Fruit fly (Drosophila melanogaster) whole organism, embryonic: ENCODE data around the gene CG4020.

Source experiments
- Atf3 ChIP-seq: fragments of 200-800 bp; sonication (Bioruptor generic); optimal IDR thresholded peaks from 3 replicates; lab custom pipeline; 2016; ENCODE audit warnings: missing biosample characterization, missing genetic modification characterization
- BtbVII ChIP-seq: fragments of 200-800 bp; sonication (Bioruptor generic); optimal IDR thresholded peaks from 3 replicates; lab custom pipeline; 2017; ENCODE audit warnings: missing biosample characterization, mild to moderate bottlenecking, missing genetic modification characterization
- CG11504 ChIP-seq: fragments of 200-800 bp; sonication (Bioruptor generic); optimal IDR thresholded peaks from 3 replicates; lab custom pipeline; 2019; ENCODE audit warnings: missing biosample characterization, mild to moderate bottlenecking, missing genetic modification characterization, moderate library complexity
- CG12391 ChIP-seq: fragments of 200-800 bp; sonication (Bioruptor generic); optimal IDR thresholded peaks from 3 replicates; lab custom pipeline; 2018; ENCODE audit warnings: missing biosample characterization, mild to moderate bottlenecking, missing genetic modification characterization, moderate library complexity
- CG14014 ChIP-seq: fragments of 200-800 bp; sonication (Bioruptor generic); IDR thresholded peaks from 2 replicates; pipeline ENCODE4 v1.3.6; 2022; ENCODE audit warnings: missing biosample characterization, missing genetic modification characterization
- CG14441 ChIP-seq: fragments of 200-800 bp; sonication (Bioruptor generic); IDR thresholded peaks from 2 replicates; pipeline ENCODE4 v1.3.6; 2022; ENCODE audit warnings: missing biosample characterization, missing genetic modification characterization
- CG15269 ChIP-seq: fragments of 200-800 bp; sonication (Bioruptor generic); optimal IDR thresholded peaks from 2 replicates; lab custom pipeline; 2018; ENCODE audit warnings: missing biosample characterization, mild to moderate bottlenecking, missing genetic modification characterization, moderate library complexity
- CG1792 ChIP-seq: fragments of 200-800 bp; sonication (Bioruptor generic); optimal IDR thresholded peaks from 2 replicates; lab custom pipeline; 2016; ENCODE audit warnings: missing biosample characterization, missing genetic modification characterization
- CG18262 ChIP-seq: fragments of 200-800 bp; optimal IDR thresholded peaks from 3 replicates; lab custom pipeline; 2019; ENCODE audit warnings: missing biosample characterization, mild to moderate bottlenecking, missing genetic modification characterization, moderate library complexity
- CG2202 ChIP-seq: fragments of 200-800 bp; sonication (Bioruptor generic); optimal IDR thresholded peaks from 2 replicates; lab custom pipeline; 2018; ENCODE audit warnings: missing biosample characterization, mild to moderate bottlenecking, missing genetic modification characterization
- CG2678 ChIP-seq: fragments of 200-800 bp; sonication (Bioruptor generic); optimal IDR thresholded peaks from 3 replicates; lab custom pipeline; 2019; ENCODE audit warnings: missing biosample characterization, mild to moderate bottlenecking, missing genetic modification characterization, moderate library complexity
- CG2889 ChIP-seq: fragments of 200-800 bp; sonication (Bioruptor generic); IDR thresholded peaks from 3 replicates; pipeline ENCODE4 v1.3.6; 2022; ENCODE audit warnings: missing biosample characterization, missing genetic modification characterization
- CG31388 ChIP-seq: fragments of 200-800 bp; sonication (Bioruptor generic); optimal IDR thresholded peaks from 2 replicates; lab custom pipeline; 2016; ENCODE audit warnings: missing biosample characterization, missing genetic modification characterization
- CG32532 ChIP-seq: fragments of 200-800 bp; sonication (Bioruptor generic); IDR thresholded peaks from 2 replicates; pipeline ENCODE4 v1.3.6; 2022; ENCODE audit warnings: missing biosample characterization, missing genetic modification characterization
- CG34224 ChIP-seq: fragments of 200-800 bp; sonication (Bioruptor generic); IDR thresholded peaks from 3 replicates; pipeline ENCODE4 v1.3.6; 2022; ENCODE audit warnings: missing biosample characterization, missing genetic modification characterization; ENCODE audit not compliant: partially characterized antibody
- CG34422 ChIP-seq: fragments of 200-800 bp; sonication (Bioruptor generic); IDR thresholded peaks from 3 replicates; pipeline ENCODE4 v1.3.6; 2022; ENCODE audit warnings: missing biosample characterization, missing genetic modification characterization
- CG3838 ChIP-seq: fragments of 200-800 bp; sonication (Bioruptor generic); optimal IDR thresholded peaks from 3 replicates; lab custom pipeline; 2016; ENCODE audit warnings: missing biosample characterization, missing genetic modification characterization
- CG4707 ChIP-seq: fragments of 200-800 bp; sonication (Bioruptor generic); optimal IDR thresholded peaks from 2 replicates; lab custom pipeline; 2018; ENCODE audit warnings: missing biosample characterization, mild to moderate bottlenecking, missing genetic modification characterization, moderate library complexity
- CG6272 ChIP-seq: fragments of 200-800 bp; sonication (Bioruptor generic); IDR thresholded peaks from 2 replicates; pipeline ENCODE4 v1.3.6; 2022; ENCODE audit warnings: missing biosample characterization, missing genetic modification characterization
- CG9932 ChIP-seq: fragments of 200-800 bp; sonication (Bioruptor generic); IDR thresholded peaks from 2 replicates; pipeline ENCODE4 v1.3.6; 2022; ENCODE audit warnings: missing biosample characterization, missing genetic modification characterization
- Chrac-16 ChIP-seq: fragments of 200-800 bp; sonication (Bioruptor generic); optimal IDR thresholded peaks from 3 replicates; lab custom pipeline; 2016; ENCODE audit warnings: missing biosample characterization, missing genetic modification characterization
- Dek ChIP-seq: fragments of 200-800 bp; sonication (Bioruptor generic); optimal IDR thresholded peaks from 3 replicates; lab custom pipeline; 2019; ENCODE audit warnings: missing biosample characterization, mild to moderate bottlenecking, missing genetic modification characterization, moderate library complexity
- Dll ChIP-seq: fragments of 200-800 bp; sonication (Bioruptor generic); IDR thresholded peaks from 4 replicates; pipeline ENCODE4 v1.3.6; 2022; ENCODE audit warnings: missing biosample characterization, missing genetic modification characterization; ENCODE audit not compliant: partially characterized antibody
- Doc3 ChIP-seq: fragments of 200-800 bp; sonication (Bioruptor generic); IDR thresholded peaks from 3 replicates; pipeline ENCODE4 v1.3.6; 2022; ENCODE audit warnings: missing biosample characterization, missing genetic modification characterization; ENCODE audit not compliant: partially characterized antibody
- E2f2 ChIP-seq: fragments of 200-800 bp; sonication (Bioruptor generic); IDR thresholded peaks from 2 replicates; pipeline ENCODE4 v1.3.6; 2022; ENCODE audit warnings: missing biosample characterization, missing genetic modification characterization
- Gsc ChIP-seq: fragments of 200-800 bp; sonication (Bioruptor generic); IDR thresholded peaks from 2 replicates; pipeline ENCODE4 v1.3.6; 2022; ENCODE audit warnings: missing biosample characterization, missing genetic modification characterization
- HLH4C ChIP-seq: fragments of 200-800 bp; sonication (Bioruptor generic); IDR thresholded peaks from 3 replicates; pipeline ENCODE4 v1.3.6; 2022; ENCODE audit warnings: missing biosample characterization, missing genetic modification characterization; ENCODE audit not compliant: partially characterized antibody
- MTF-1 ChIP-seq: fragments of 200-800 bp; sonication (Bioruptor generic); optimal IDR thresholded peaks from 2 replicates; lab custom pipeline; 2018; ENCODE audit warnings: missing biosample characterization, mild to moderate bottlenecking, missing genetic modification characterization, borderline replicate concordance
- NC2α ChIP-seq: fragments of 200-800 bp; sonication (Bioruptor generic); optimal IDR thresholded peaks from 2 replicates; lab custom pipeline; 2016; ENCODE audit warnings: missing biosample characterization, missing genetic modification characterization
- Rfx ChIP-seq: fragments of 200-800 bp; sonication (Bioruptor generic); IDR thresholded peaks from 2 replicates; pipeline ENCODE4 v1.3.6; 2022; ENCODE audit warnings: missing biosample characterization, missing genetic modification characterization
- Rx ChIP-seq: fragments of 200-800 bp; sonication (Bioruptor generic); IDR thresholded peaks from 2 replicates; pipeline ENCODE4 v1.3.6; 2022; ENCODE audit warnings: missing biosample characterization, missing genetic modification characterization
- Trl ChIP-seq, 3 experiments: fragments of >200 bp in 2 of 3; fragments of 200-800 bp in 1 of 3; sonication (Bioruptor generic) in 1 of 3; optimal IDR thresholded peaks; 2 replicates in 1 of 3; 3 replicates in 2 of 3; lab custom pipeline; 2016 to 2017; ENCODE audit warnings: missing biosample characterization in 1 of 3, missing genetic modification characterization in 1 of 3
- ase ChIP-seq: fragments of 200-800 bp; sonication (Bioruptor generic); IDR thresholded peaks from 3 replicates; pipeline ENCODE4 v1.3.6; 2022; ENCODE audit warnings: missing biosample characterization, missing genetic modification characterization
- ems ChIP-seq: fragments of 200-800 bp; sonication (Bioruptor generic); optimal IDR thresholded peaks from 3 replicates; lab custom pipeline; 2016; ENCODE audit warnings: missing biosample characterization, missing genetic modification characterization
- exex ChIP-seq: fragments of 200-800 bp; sonication (Bioruptor generic); optimal IDR thresholded peaks from 4 replicates; lab custom pipeline; 2018; ENCODE audit warnings: missing biosample characterization, mild to moderate bottlenecking, missing genetic modification characterization, moderate library complexity
- gt ChIP-seq: fragments of 200-800 bp; sonication (Bioruptor generic); IDR thresholded peaks from 2 replicates; pipeline ENCODE4 v1.3.6; 2022; ENCODE audit warnings: missing biosample characterization, missing genetic modification characterization
- jing ChIP-seq: fragments of 200-800 bp; sonication (Bioruptor generic); optimal IDR thresholded peaks from 2 replicates; lab custom pipeline; 2018; ENCODE audit warnings: missing biosample characterization, mild to moderate bottlenecking, missing genetic modification characterization
- knrl ChIP-seq: fragments of 200-800 bp; sonication (Bioruptor generic); IDR thresholded peaks from 3 replicates; pipeline ENCODE4 v1.3.6; 2022; ENCODE audit warnings: missing biosample characterization, missing genetic modification characterization; ENCODE audit not compliant: partially characterized antibody
- nerfin-2 ChIP-seq: fragments of 200-800 bp; sonication (Bioruptor generic); IDR thresholded peaks from 2 replicates; pipeline ENCODE4 v1.3.6; 2022; ENCODE audit warnings: missing biosample characterization, missing genetic modification characterization; ENCODE audit not compliant: partially characterized antibody
- odd ChIP-seq: fragments of 200-800 bp; sonication (Bioruptor generic); optimal IDR thresholded peaks from 2 replicates; lab custom pipeline; 2017; ENCODE audit warnings: missing biosample characterization, mild to moderate bottlenecking, missing genetic modification characterization
- pan ChIP-seq, 4 experiments: fragments of >200 bp in 3 of 4; fragments of 200-800 bp in 1 of 4; sonication (Bioruptor generic) in 1 of 4; optimal IDR thresholded peaks in 3 of 4; IDR thresholded peaks in 1 of 4; 2 replicates each; pipeline versions ENCODE4 v1.3.6 to Lab custom; 2017 to 2022; ENCODE audit warnings: missing biosample characterization in 2 of 4, missing genetic modification characterization in 2 of 4, mixed read lengths in 1 of 4
- pfk ChIP-seq: fragments of 200-800 bp; sonication (Bioruptor generic); optimal IDR thresholded peaks from 2 replicates; lab custom pipeline; 2018; ENCODE audit warnings: missing biosample characterization, mild to moderate bottlenecking, missing genetic modification characterization, moderate library complexity
- repo ChIP-seq: fragments of 200-800 bp; sonication (Bioruptor generic); optimal IDR thresholded peaks from 2 replicates; lab custom pipeline; 2016; ENCODE audit warnings: missing biosample characterization, missing genetic modification characterization
- sens-2 ChIP-seq: fragments of 200-800 bp; sonication (Bioruptor generic); IDR thresholded peaks from 2 replicates; pipeline ENCODE4 v1.3.6; 2022; ENCODE audit warnings: missing biosample characterization, missing genetic modification characterization
- sr ChIP-seq: fragments of 200-800 bp; sonication (Bioruptor generic); IDR thresholded peaks from 3 replicates; pipeline ENCODE4 v1.3.6; 2022; ENCODE audit warnings: missing biosample characterization, missing genetic modification characterization
- toy ChIP-seq: fragments of 200-800 bp; sonication (Bioruptor generic); IDR thresholded peaks from 2 replicates; pipeline ENCODE4 v1.3.6; 2022; ENCODE audit warnings: missing biosample characterization, missing genetic modification characterization
- trem ChIP-seq: fragments of 200-800 bp; optimal IDR thresholded peaks from 3 replicates; lab custom pipeline; 2019; ENCODE audit warnings: missing biosample characterization, mild to moderate bottlenecking, missing genetic modification characterization, moderate library complexity
- vvl ChIP-seq: fragments of 200-800 bp; sonication (Bioruptor generic); IDR thresholded peaks from 2 replicates; pipeline ENCODE4 v1.3.6; 2022; ENCODE audit warnings: missing biosample characterization, missing genetic modification characterization

CG4020 gene

dm6 chrX:5888933-5889332 is 16.6 kb upstream of the CG4020 start (continued):
- no peak for TF ChIP-seq Rx (GFP tag; lab: Robert Waterston, UW)
- TF ChIP-seq Atf3 (GFP tag; lab: Kevin White, UChicago) = no peak
- TF ChIP-seq exex (tag; lab: Kevin White, UChicago) = no peak
- TF ChIP-seq Dll = no peak
- TF ChIP-seq Rfx = 0 out of 2 replicates have a peak, but pooled peaks have one; percentile 22
- no peak for TF ChIP-seq CG31388
- TF ChIP-seq CG32532 = peak; percentile 34; the same call in 1 of the 2 replicates
- no peak for TF ChIP-seq trem
- TF ChIP-seq BtbVII (GFP tag; lab: Kevin White, UChicago) = no peak
- no peak for TF ChIP-seq Chrac-16 (GFP tag; lab: Kevin White, UChicago)

- TF ChIP-seq vvl (GFP tag; lab: Robert Waterston, UW) (peak; percentile 66; the same call in 1 of the 2 replicates), Trl (optimal IDR thresholded peaks at IDR 0.05; lab: Kevin White, UChicago) (no peak), Trl (GFP tag; optimal IDR thresholded peaks at IDR 0.05; lab: Kevin White, UChicago) (no peak), MTF-1 (no peak), knrl (GFP tag; lab: Robert Waterston, UW) (no peak), CG14441 (GFP tag; lab: Robert Waterston, UW) (0 out of 2 replicates have a peak, but pooled peaks have one; percentile 15), CG2678 (tag; lab: Kevin White, UChicago) (peak; percentile 48), CG1792 (peak; percentile 14), Dek (tag; lab: Kevin White, UChicago) (peak; percentile 44), CG2889 (GFP tag; lab: Robert Waterston, UW) (no peak), pfk (GFP tag; lab: Kevin White, UChicago) (no peak), CG3838 (GFP tag; lab: Kevin White, UChicago) (no peak), CG2202 (tag; lab: Kevin White, UChicago) (no peak), sens-2 (no peak), odd (GFP tag; lab: Kevin White, UChicago) (no peak), ems (no peak), HLH4C (GFP tag; lab: Robert Waterston, UW) (no peak), CG34224 (GFP tag; lab: Robert Waterston, UW) (no peak), CG4707 (GFP tag; lab: Kevin White, UChicago) (no peak), CG34422 (GFP tag; lab: Robert Waterston, UW) (no peak), CG6272 (GFP tag; lab: Robert Waterston, UW) (no peak), gt (GFP tag; lab: Robert Waterston, UW) (no peak), CG11504 (tag; lab: Kevin White, UChicago) (peak; percentile 32), repo (no peak), E2f2 (no peak), jing (no peak), toy (GFP tag; lab: Robert Waterston, UW) (no peak), CG14014 (GFP tag; lab: Robert Waterston, UW) (peak; percentile 38; the same call in 1 of the 2 replicates), Doc3 (GFP tag; lab: Robert Waterston, UW) (no peak), NC2α (GFP tag; lab: Kevin White, UChicago) (no peak), CG18262 (tag; lab: Kevin White, UChicago) (peak; percentile 15), CG12391 (tag; lab: Kevin White, UChicago) (peak; percentile 43), CG15269 (tag; lab: Kevin White, UChicago) (peak; percentile 7), CG9932 (GFP tag; lab: Robert Waterston, UW) (peak; percentile 80), pan (optimal IDR thresholded peaks at IDR 0.05; lab: Kevin White, UChicago) (no peak), pan (GFP tag; optimal IDR thresholded peaks at IDR 0.05 in 1 of 2, IDR thresholded peaks at IDR 0.05 in 1 of 2) (peak in 1 of 2 experiments; percentile 37), sr (GFP tag; lab: Robert Waterston, UW) (no peak), ase (GFP tag; lab: Robert Waterston, UW) (no peak), nerfin-2 (GFP tag; lab: Robert Waterston, UW) (no peak), Gsc (GFP tag; lab: Robert Waterston, UW) (no peak)
Measured at dm6 chrX:5891666-5892444, 13.7 kb upstream of the CG4020 start.
